Worm (Caenorhabditis elegans): ENCODE measurements around the gene ZK593.2.

DNA sequence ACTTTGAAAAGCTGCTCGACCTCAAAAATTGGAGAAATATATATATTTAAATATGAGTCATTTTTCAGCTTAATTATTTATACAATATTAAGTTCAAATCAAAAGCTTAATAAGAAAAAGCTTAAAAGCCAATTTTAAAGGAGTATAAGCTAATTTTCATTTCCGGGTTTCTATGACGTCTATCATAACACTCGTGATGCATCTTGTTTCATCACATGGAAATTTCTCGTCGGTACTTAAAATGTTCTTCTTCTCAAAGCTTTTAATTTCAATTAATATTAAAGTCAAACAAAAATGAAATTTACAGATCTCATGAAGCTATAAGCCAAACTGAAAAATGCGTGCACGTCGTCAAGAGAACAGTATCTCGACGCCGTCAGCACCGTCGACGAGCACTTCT lies 6.6 kb downstream of the ZK593.2 start, which contains the start of gene rbr-2:
- no peak for TF ChIP-seq cog-1 (tag; optimal IDR thresholded peaks at IDR 0.05)
- TF ChIP-seq tab-1 (GFP tag; IDR thresholded peaks at IDR 0.05), result no peak
- no peak for TF ChIP-seq ref-1 (GFP tag; conservative IDR thresholded peaks at IDR 0.05)
- no peak for TF ChIP-seq flt-1 (GFP tag; IDR thresholded peaks at IDR 0.05)
- TF ChIP-seq med-1 (GFP tag; optimal IDR thresholded peaks at IDR 0.05; ENCODE audit: insufficient read depth), result no peak

Measured in whole organism, midembryonic.